Fruit fly (Drosophila melanogaster) whole organism, embryonic: ENCODE data around the gene CG43867.

Experiments
- Atf3 ChIP-seq: fragments of 200-800 bp; sonication (Bioruptor generic); optimal IDR thresholded peaks from 3 replicates; lab custom pipeline; 2016; ENCODE audit warnings: missing biosample characterization, missing genetic modification characterization
- B-H1 ChIP-seq: fragments of 200-800 bp; sonication (Bioruptor generic); IDR thresholded peaks from 3 replicates; pipeline ENCODE4 v1.3.6; 2022; ENCODE audit warnings: missing biosample characterization, missing genetic modification characterization
- BtbVII ChIP-seq: fragments of 200-800 bp; sonication (Bioruptor generic); optimal IDR thresholded peaks from 3 replicates; lab custom pipeline; 2017; ENCODE audit warnings: missing biosample characterization, mild to moderate bottlenecking, missing genetic modification characterization
- CG12104 ChIP-seq: fragments of 200-800 bp; sonication (Bioruptor generic); optimal IDR thresholded peaks from 3 replicates; lab custom pipeline; 2016; ENCODE audit warnings: missing biosample characterization, missing genetic modification characterization
- CG13624 ChIP-seq: fragments of 200-800 bp; sonication (Bioruptor generic); optimal IDR thresholded peaks from 2 replicates; lab custom pipeline; 2016; ENCODE audit warnings: missing biosample characterization, missing genetic modification characterization
- CG14441 ChIP-seq: fragments of 200-800 bp; sonication (Bioruptor generic); IDR thresholded peaks from 2 replicates; pipeline ENCODE4 v1.3.6; 2022; ENCODE audit warnings: missing biosample characterization, missing genetic modification characterization
- CG14965 ChIP-seq: fragments of 200-800 bp; sonication (Bioruptor generic); optimal IDR thresholded peaks from 2 replicates; lab custom pipeline; 2016; ENCODE audit warnings: missing biosample characterization, missing genetic modification characterization, borderline replicate concordance
- CG1529 ChIP-seq: fragments of 200-800 bp; sonication (Bioruptor generic); optimal IDR thresholded peaks from 3 replicates; lab custom pipeline; 2018; ENCODE audit warnings: missing biosample characterization, missing genetic modification characterization
- CG15601 ChIP-seq: fragments of 200-800 bp; sonication (Bioruptor generic); optimal IDR thresholded peaks from 3 replicates; lab custom pipeline; 2019; ENCODE audit warnings: missing biosample characterization, mild to moderate bottlenecking, missing genetic modification characterization, moderate library complexity
- CG17385 ChIP-seq: fragments of 200-800 bp; sonication (Bioruptor generic); optimal IDR thresholded peaks from 3 replicates; lab custom pipeline; 2018; ENCODE audit warnings: missing biosample characterization, mild to moderate bottlenecking, missing genetic modification characterization
- CG1832 ChIP-seq: fragments of 200-800 bp; sonication (Bioruptor generic); optimal IDR thresholded peaks from 2 replicates; lab custom pipeline; 2017; ENCODE audit warnings: missing biosample characterization, mild to moderate bottlenecking, missing genetic modification characterization, inconsistent platforms
- CG18599 ChIP-seq: fragments of 200-800 bp; sonication (Bioruptor generic); optimal IDR thresholded peaks from 3 replicates; lab custom pipeline; 2017; ENCODE audit warnings: missing biosample characterization, missing genetic modification characterization, mild to moderate bottlenecking, moderate library complexity, missing genetic modification reagents
- CG18619 ChIP-seq: fragments of 200-800 bp; sonication (Bioruptor generic); optimal IDR thresholded peaks from 3 replicates; lab custom pipeline; 2017; ENCODE audit warnings: missing biosample characterization, mild to moderate bottlenecking, missing genetic modification characterization
- CG2120 ChIP-seq: fragments of 200-800 bp; sonication (Bioruptor generic); optimal IDR thresholded peaks from 3 replicates; lab custom pipeline; 2016; ENCODE audit warnings: missing biosample characterization, missing genetic modification characterization
- CG2889 ChIP-seq: fragments of 200-800 bp; sonication (Bioruptor generic); IDR thresholded peaks from 3 replicates; pipeline ENCODE4 v1.3.6; 2022; ENCODE audit warnings: missing biosample characterization, missing genetic modification characterization
- CG31224 ChIP-seq: fragments of 200-800 bp; sonication (Bioruptor generic); IDR thresholded peaks from 2 replicates; pipeline ENCODE4 v1.3.6; 2022; ENCODE audit warnings: missing biosample characterization, missing genetic modification characterization
- CG3838 ChIP-seq: fragments of 200-800 bp; sonication (Bioruptor generic); optimal IDR thresholded peaks from 3 replicates; lab custom pipeline; 2016; ENCODE audit warnings: missing biosample characterization, missing genetic modification characterization
- CG6813 ChIP-seq: fragments of 200-800 bp; sonication (Bioruptor generic); optimal IDR thresholded peaks from 2 replicates; lab custom pipeline; 2017; ENCODE audit warnings: missing biosample characterization, missing genetic modification characterization, mild to moderate bottlenecking, moderate library complexity, missing genetic modification reagents
- CG9609 ChIP-seq: fragments of 200-800 bp; sonication (Bioruptor generic); optimal IDR thresholded peaks from 3 replicates; lab custom pipeline; 2016; ENCODE audit warnings: missing biosample characterization, missing genetic modification characterization
- CHES-1-like ChIP-seq: fragments of 200-800 bp; sonication (Bioruptor generic); optimal IDR thresholded peaks from 2 replicates; lab custom pipeline; 2016; ENCODE audit warnings: missing biosample characterization, missing genetic modification characterization
- Dll ChIP-seq: fragments of 200-800 bp; sonication (Bioruptor generic); IDR thresholded peaks from 4 replicates; pipeline ENCODE4 v1.3.6; 2022; ENCODE audit warnings: missing biosample characterization, missing genetic modification characterization; ENCODE audit not compliant: partially characterized antibody
- Drgx ChIP-seq: fragments of 200-800 bp; sonication (Bioruptor generic); IDR thresholded peaks from 2 replicates; pipeline ENCODE4 v1.3.6; 2022; ENCODE audit warnings: missing biosample characterization, missing genetic modification characterization
- ERR ChIP-seq: fragments of 200-800 bp; sonication (Bioruptor generic); optimal IDR thresholded peaks from 2 replicates; lab custom pipeline; 2016; ENCODE audit warnings: missing biosample characterization, missing genetic modification characterization
- GATAe ChIP-seq: fragments of 200-800 bp; sonication (Bioruptor generic); conservative IDR thresholded peaks from 2 replicates; pipeline ENCODE4 v1.3.6; 2022; ENCODE audit warnings: missing biosample characterization, missing genetic modification characterization
- H15 ChIP-seq: fragments of 200-800 bp; sonication (Bioruptor generic); IDR thresholded peaks from 3 replicates; pipeline ENCODE4 v1.3.6; 2022; ENCODE audit warnings: missing biosample characterization, missing genetic modification characterization
- HmgZ ChIP-seq: fragments of 200-800 bp; sonication (Bioruptor generic); optimal IDR thresholded peaks from 2 replicates; lab custom pipeline; 2018; ENCODE audit warnings: missing biosample characterization, mild to moderate bottlenecking, missing genetic modification characterization
- MESR4 ChIP-seq: fragments of 200-800 bp; sonication (Bioruptor generic); optimal IDR thresholded peaks from 2 replicates; lab custom pipeline; 2018; ENCODE audit warnings: missing biosample characterization, mild to moderate bottlenecking, missing genetic modification characterization, moderate library complexity
- NC2α ChIP-seq: fragments of 200-800 bp; sonication (Bioruptor generic); optimal IDR thresholded peaks from 2 replicates; lab custom pipeline; 2016; ENCODE audit warnings: missing biosample characterization, missing genetic modification characterization
- Pdp1 ChIP-seq, 2 experiments: fragments of 200-800 bp; sonication (Bioruptor generic); optimal IDR thresholded peaks; 3 replicates each; lab custom pipeline; 2016; ENCODE audit warnings: missing biosample characterization in 2 of 2, missing genetic modification characterization in 2 of 2, mild to moderate bottlenecking in 1 of 2, moderate library complexity in 1 of 2
- Six4 ChIP-seq: fragments of 200-800 bp; sonication (Bioruptor generic); optimal IDR thresholded peaks from 2 replicates; lab custom pipeline; 2016; ENCODE audit warnings: missing biosample characterization, missing genetic modification characterization
- Xrp1 ChIP-seq: fragments of 200-800 bp; sonication (Bioruptor generic); IDR thresholded peaks from 2 replicates; pipeline ENCODE4 v1.3.6; 2022; ENCODE audit warnings: missing biosample characterization, missing genetic modification characterization
- bcd ChIP-seq: fragments of 200-800 bp; sonication (Bioruptor generic); optimal IDR thresholded peaks from 2 replicates; lab custom pipeline; 2017; ENCODE audit warnings: missing biosample characterization, mild to moderate bottlenecking, missing genetic modification characterization
- bigmax ChIP-seq: fragments of 200-800 bp; sonication (Bioruptor generic); optimal IDR thresholded peaks from 2 replicates; lab custom pipeline; 2018; ENCODE audit warnings: missing biosample characterization, mild to moderate bottlenecking, missing genetic modification characterization
- ci ChIP-seq: fragments of 200-800 bp; sonication (Bioruptor generic); IDR thresholded peaks from 3 replicates; pipeline ENCODE4 v1.3.6; 2022; ENCODE audit warnings: missing biosample characterization, missing genetic modification characterization
- dimm ChIP-seq: fragments of 200-800 bp; sonication (Bioruptor generic); IDR thresholded peaks from 2 replicates; pipeline ENCODE4 v1.3.6; 2022; ENCODE audit warnings: missing biosample characterization, missing genetic modification characterization
- fd3F ChIP-seq: fragments of 200-800 bp; sonication (Bioruptor generic); optimal IDR thresholded peaks from 2 replicates; lab custom pipeline; 2018; ENCODE audit warnings: missing biosample characterization, mild to moderate bottlenecking, missing genetic modification characterization, moderate library complexity
- insv ChIP-seq, 2 experiments: fragments of 200-800 bp; sonication (Bioruptor generic); optimal IDR thresholded peaks; 3 replicates each; lab custom pipeline; 2016 to 2018; ENCODE audit warnings: missing biosample characterization in 2 of 2, missing genetic modification characterization in 2 of 2
- kah ChIP-seq: fragments of 200-800 bp; sonication (Bioruptor generic); optimal IDR thresholded peaks from 2 replicates; lab custom pipeline; 2018; ENCODE audit warnings: missing biosample characterization, mild to moderate bottlenecking, missing genetic modification characterization
- knrl ChIP-seq: fragments of 200-800 bp; sonication (Bioruptor generic); IDR thresholded peaks from 3 replicates; pipeline ENCODE4 v1.3.6; 2022; ENCODE audit warnings: missing biosample characterization, missing genetic modification characterization; ENCODE audit not compliant: partially characterized antibody
- nau ChIP-seq: fragments of 200-800 bp; sonication (Bioruptor generic); optimal IDR thresholded peaks from 3 replicates; lab custom pipeline; 2017; ENCODE audit warnings: missing biosample characterization, mild to moderate bottlenecking, missing genetic modification characterization, missing genetic modification reagents
- pan ChIP-seq, 4 experiments: fragments of >200 bp in 3 of 4; fragments of 200-800 bp in 1 of 4; sonication (Bioruptor generic) in 1 of 4; optimal IDR thresholded peaks in 3 of 4; IDR thresholded peaks in 1 of 4; 2 replicates each; pipeline versions ENCODE4 v1.3.6 to Lab custom; 2017 to 2022; ENCODE audit warnings: missing biosample characterization in 2 of 4, missing genetic modification characterization in 2 of 4, mixed read lengths in 1 of 4
- pfk ChIP-seq: fragments of 200-800 bp; sonication (Bioruptor generic); optimal IDR thresholded peaks from 2 replicates; lab custom pipeline; 2018; ENCODE audit warnings: missing biosample characterization, mild to moderate bottlenecking, missing genetic modification characterization, moderate library complexity
- pzg ChIP-seq: fragments of 200-800 bp; sonication (Bioruptor generic); optimal IDR thresholded peaks from 3 replicates; lab custom pipeline; 2018; ENCODE audit warnings: missing biosample characterization, mild to moderate bottlenecking, missing genetic modification characterization, moderate library complexity
- ranshi ChIP-seq: fragments of 200-800 bp; sonication (Bioruptor generic); IDR thresholded peaks from 2 replicates; pipeline ENCODE4 v1.3.6; 2022; ENCODE audit warnings: missing biosample characterization, missing genetic modification characterization
- seq ChIP-seq: fragments of 200-800 bp; sonication (Bioruptor generic); IDR thresholded peaks from 2 replicates; pipeline ENCODE4 v1.3.6; 2022; ENCODE audit warnings: missing biosample characterization, missing genetic modification characterization
- shn ChIP-seq: fragments of 200-800 bp; sonication (Bioruptor generic); optimal IDR thresholded peaks from 3 replicates; lab custom pipeline; 2016; ENCODE audit warnings: missing biosample characterization, missing genetic modification characterization
- sima ChIP-seq: fragments of 200-800 bp; sonication (Bioruptor generic); optimal IDR thresholded peaks from 2 replicates; lab custom pipeline; 2016; ENCODE audit warnings: missing biosample characterization, missing genetic modification characterization
- slou ChIP-seq: fragments of 200-800 bp; sonication (Bioruptor generic); optimal IDR thresholded peaks from 3 replicates; lab custom pipeline; 2016; ENCODE audit warnings: missing biosample characterization, missing genetic modification characterization
- tin ChIP-seq: fragments of 200-800 bp; sonication (Bioruptor generic); optimal IDR thresholded peaks from 3 replicates; lab custom pipeline; 2016; ENCODE audit warnings: missing biosample characterization, missing genetic modification characterization

Gene CG43867

DNA sequence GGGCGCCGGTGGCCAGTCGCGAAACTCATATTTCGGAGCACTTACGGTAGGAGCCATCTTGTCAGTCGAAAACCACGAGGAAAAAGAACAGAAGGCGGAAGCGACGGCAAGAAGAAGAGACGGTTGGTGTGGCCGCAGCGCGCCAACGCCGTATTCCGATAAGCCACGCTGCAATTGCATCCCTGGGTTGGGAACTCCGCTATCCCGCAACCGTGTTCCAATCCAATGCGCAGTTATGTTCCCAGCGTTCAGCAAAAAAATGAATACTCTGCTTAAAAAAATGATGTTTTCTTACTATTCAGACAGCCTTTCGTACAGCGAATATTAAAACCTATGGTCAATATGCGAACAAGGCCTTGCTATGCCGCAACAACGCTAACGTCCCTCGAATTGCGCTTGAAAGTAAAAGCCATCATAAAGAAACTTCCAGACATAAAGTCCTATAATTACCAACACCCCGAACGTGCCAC is 162.7 kb downstream of the CG43867 start, which contains the start of gene RpL22 (continued):
- TF ChIP-seq MESR4 (GFP tag; lab: Kevin White, UChicago), result peak; percentile 100
- TF ChIP-seq dimm (GFP tag; lab: Robert Waterston, UW), result peak; percentile 43; the same call in 1 of the 2 replicates
- TF ChIP-seq Atf3 (GFP tag; lab: Kevin White, UChicago), result peak; percentile 71
- TF ChIP-seq CG12104 (GFP tag; lab: Kevin White, UChicago), result peak; percentile 83
- peak; percentile 87 for TF ChIP-seq CG9609 (GFP tag; lab: Kevin White, UChicago)
- peak; percentile 57; the same call in 2 of the 3 replicates for TF ChIP-seq knrl
- peak; percentile 73 for TF ChIP-seq kah (GFP tag; lab: Kevin White, UChicago)
- TF ChIP-seq BtbVII (GFP tag; lab: Kevin White, UChicago), result peak; percentile 91
- TF ChIP-seq CG2889 (GFP tag; lab: Robert Waterston, UW), result peak; percentile 54; the same call in 1 of the 3 replicates
- peak; percentile 75 for TF ChIP-seq CG14441
- peak; percentile 94 for TF ChIP-seq shn (GFP tag; lab: Kevin White, UChicago)
- TF ChIP-seq insv (GFP tag; optimal IDR thresholded peaks at IDR 0.05; lab: Kevin White, UChicago), result peak in 1 of 2 experiments; percentile 80
- peak; percentile 74 for TF ChIP-seq ERR
- peak; percentile 98 for TF ChIP-seq CG13624 (GFP tag; lab: Kevin White, UChicago)
- TF ChIP-seq CHES-1-like (GFP tag; lab: Kevin White, UChicago), result peak; percentile 92
- TF ChIP-seq pfk (GFP tag; lab: Kevin White, UChicago), result peak; percentile 69
- peak; percentile 98 for TF ChIP-seq pzg (GFP tag; lab: Kevin White, UChicago)
- TF ChIP-seq ranshi (GFP tag; lab: Robert Waterston, UW), result peak; percentile 79
- TF ChIP-seq sima (GFP tag; lab: Kevin White, UChicago), result peak; percentile 78
- peak; percentile 80 for TF ChIP-seq Six4 (GFP tag; lab: Kevin White, UChicago)
- TF ChIP-seq CG14965, result peak; percentile 80
- peak; percentile 61 for TF ChIP-seq Xrp1 (GFP tag; lab: Robert Waterston, UW)
- TF ChIP-seq HmgZ, result peak; percentile 94
- peak; percentile 96 for TF ChIP-seq CG17385 (GFP tag; lab: Kevin White, UChicago)
- no peak for TF ChIP-seq pan (optimal IDR thresholded peaks at IDR 0.05; lab: Kevin White, UChicago)
- peak in 1 of 2 experiments; percentile 82 for TF ChIP-seq pan (GFP tag; optimal IDR thresholded peaks at IDR 0.05 in 1 of 2, IDR thresholded peaks at IDR 0.05 in 1 of 2)
- peak; percentile 94 for TF ChIP-seq bcd (GFP tag; lab: Kevin White, UChicago)
- TF ChIP-seq slou (GFP tag; lab: Kevin White, UChicago), result peak; percentile 86
- peak; percentile 70 for TF ChIP-seq GATAe (GFP tag; lab: Robert Waterston, UW)
- peak; percentile 79 for TF ChIP-seq bigmax (GFP tag; lab: Kevin White, UChicago)
- peak; percentile 91 for TF ChIP-seq nau (GFP tag; lab: Kevin White, UChicago)
- TF ChIP-seq NC2α, result peak; percentile 86
- peak; percentile 76 for TF ChIP-seq seq (GFP tag; lab: Robert Waterston, UW)
- TF ChIP-seq CG15601 (tag; lab: Kevin White, UChicago), result peak; percentile 76
- peak; percentile 78 for TF ChIP-seq CG1529
- TF ChIP-seq fd3F (GFP tag; lab: Kevin White, UChicago), result peak; percentile 69
- TF ChIP-seq CG18619, result peak; percentile 94
- peak; percentile 82 for TF ChIP-seq CG31224 (GFP tag; lab: Robert Waterston, UW)
- TF ChIP-seq ci (GFP tag; lab: Robert Waterston, UW), result peak; percentile 97
- peak; percentile 63 for TF ChIP-seq Drgx (GFP tag; lab: Robert Waterston, UW)
- peak; percentile 67 for TF ChIP-seq B-H1 (GFP tag; lab: Robert Waterston, UW)
- peak; percentile 91 for TF ChIP-seq CG18599
- peak; percentile 42 for TF ChIP-seq CG3838 (GFP tag; lab: Kevin White, UChicago)
- TF ChIP-seq CG2120 (GFP tag; lab: Kevin White, UChicago), result peak; percentile 74
- TF ChIP-seq Dll, result 0 out of 4 replicates have a peak, but pooled peaks have one; percentile 20
- TF ChIP-seq tin (GFP tag; lab: Kevin White, UChicago), result peak; percentile 76
- peak; percentile 80 to 91 for TF ChIP-seq Pdp1 (GFP tag; optimal IDR thresholded peaks at IDR 0.05; lab: Kevin White, UChicago)
- peak; percentile 84 for TF ChIP-seq H15
- peak; percentile 95 for TF ChIP-seq CG6813 (GFP tag; lab: Kevin White, UChicago)
- no peak for TF ChIP-seq CG1832 (GFP tag; lab: Kevin White, UChicago)
